Worm (Caenorhabditis elegans): ENCODE measurements around the gene C06A8.6.

- TF ChIP-seq pqm-1 (tag; optimal IDR thresholded peaks at IDR 0.05) (peak; percentile 70), ceh-82 (tag; optimal IDR thresholded peaks at IDR 0.05) (no peak), pha-4 (tag; optimal IDR thresholded peaks at IDR 0.05) (peak; percentile 49), mdl-1 (tag; optimal IDR thresholded peaks at IDR 0.05) (no peak), ztf-11 (tag; optimal IDR thresholded peaks at IDR 0.05) (no peak), nhr-23 (tag; optimal IDR thresholded peaks at IDR 0.05) (peak; percentile 58), daf-12 (tag; optimal IDR thresholded peaks at IDR 0.05) (no peak)
Observed at ce11 chrII:7777320-7777978, 5.2 kb downstream of the C06A8.6 start, which contains the start of gene mthf-1.

All from whole organism, L3 larva.